Fruit fly (Drosophila melanogaster): ENCODE measurements around the gene Pss.

dm6 chr3L:20539116-20539990 is 13.4 kb upstream of the Pss start:
- no peak for TF ChIP-seq pan (optimal IDR thresholded peaks at IDR 0.05)
- no peak for TF ChIP-seq Dll (optimal IDR thresholded peaks at IDR 0.05)
- TF ChIP-seq usp (GFP tag; optimal IDR thresholded peaks at IDR 0.05): no peak
- no peak for TF ChIP-seq EcR (GFP tag; optimal IDR thresholded peaks at IDR 0.05)
- no peak for TF ChIP-seq psq (optimal IDR thresholded peaks at IDR 0.05)

All from whole organism.